Worm (Caenorhabditis elegans) whole organism, L3 larva: ENCODE results near the gene ins-14.

ENCODE experiments used
- nhr-11 ChIP-seq: fragments of 150-350 bp; optimal IDR thresholded peaks from 2 replicates; lab custom pipeline; 2014; ENCODE audit warnings: missing biosample characterization, missing genetic modification characterization
- nhr-237 ChIP-seq: fragments of 150-350 bp; optimal IDR thresholded peaks from 2 replicates; lab custom pipeline; 2014; ENCODE audit warnings: missing biosample characterization, missing genetic modification characterization
- tbx-2 ChIP-seq: sonication (generic microtip); optimal IDR thresholded peaks from 2 replicates; lab custom pipeline; 2016; ENCODE audit warnings: mild to moderate bottlenecking, missing genetic modification characterization, missing compliant biosample characterization
- unc-62 ChIP-seq: fragments of 150-350 bp; sonication (generic microtip); optimal IDR thresholded peaks from 4 replicates; lab custom pipeline; 2014; ENCODE audit warnings: missing biosample characterization, missing genetic modification reagents, missing genetic modification characterization
- ztf-11 ChIP-seq: fragments of 150-350 bp; optimal IDR thresholded peaks from 2 replicates; lab custom pipeline; 2014; ENCODE audit warnings: missing biosample characterization, missing genetic modification characterization

ce11 chrII:6764734-6765133 is 19.1 kb upstream of the ins-14 start, which contains the start of gene nlp-50:
- TF ChIP-seq tbx-2 (tag; lab: Kevin White, UChicago) (no peak), unc-62 (no peak), ztf-11 (tag; lab: Kevin White, UChicago) (no peak), nhr-237 (tag; lab: Kevin White, UChicago) (no peak), nhr-11 (tag; lab: Kevin White, UChicago) (no peak)
